Worm (Caenorhabditis elegans): ENCODE measurements around the gene F36A4.2.

- no peak for TF ChIP-seq ama-1 (optimal IDR thresholded peaks at IDR 0.05)
- no peak for TF ChIP-seq pes-1 (GFP tag; IDR thresholded peaks at IDR 0.05)
These were observed 6.7 kb downstream of the F36A4.2 start, which contains the start of gene nhr-78 for ce11 chrIV:4277694-4278093.
